Worm (Caenorhabditis elegans) whole organism, L3 larva: ENCODE results near the gene Y116A8C.467.
A peak's percentile ranks its signal among the peaks of the same experiment; 100 is the strongest.
"Not testable (repeated sequence)": the region's sequence is repeated elsewhere in the genome, so short reads cannot be mapped to it uniquely, and the experiment has no call there.

Experiments
- R02D3.7 ChIP-seq: fragments of 150-350 bp; optimal IDR thresholded peaks from 2 replicates; lab custom pipeline; 2014; ENCODE audit warnings: missing biosample characterization, missing genetic modification characterization
- ZK546.5 ChIP-seq: sonication (generic microtip); optimal IDR thresholded peaks from 2 replicates; lab custom pipeline; 2017; ENCODE audit warnings: missing biosample characterization, missing genetic modification characterization
- ama-1 ChIP-seq: fragments of 150-350 bp; optimal IDR thresholded peaks from 2 replicates; lab custom pipeline; 2018
- ceh-16 ChIP-seq: sonication (generic microtip); optimal IDR thresholded peaks from 2 replicates; lab custom pipeline; 2017; ENCODE audit warnings: missing biosample characterization, missing genetic modification characterization
- ceh-28 ChIP-seq: fragments of 150-350 bp; optimal IDR thresholded peaks from 2 replicates; lab custom pipeline; 2014; ENCODE audit warnings: missing biosample characterization, missing genetic modification reagents, missing genetic modification characterization
- ceh-82 ChIP-seq: fragments of 150-350 bp; optimal IDR thresholded peaks from 2 replicates; lab custom pipeline; 2014; ENCODE audit warnings: missing biosample characterization, missing genetic modification characterization
- ceh-9 ChIP-seq: sonication (generic microtip); optimal IDR thresholded peaks from 2 replicates; lab custom pipeline; 2018; ENCODE audit warnings: missing biosample characterization, missing genetic modification characterization
- egl-5 ChIP-seq: fragments of 150-350 bp; optimal IDR thresholded peaks from 2 replicates; lab custom pipeline; 2017; ENCODE audit warnings: missing biosample characterization, missing genetic modification reagents, missing genetic modification characterization, inconsistent platforms
- elt-2 ChIP-seq: sonication (generic microtip); optimal IDR thresholded peaks from 2 replicates; lab custom pipeline; 2016; ENCODE audit warnings: missing genetic modification reagents, mild to moderate bottlenecking, missing genetic modification characterization, missing compliant biosample characterization
- elt-3 ChIP-seq, 3 experiments: fragments of 150-350 bp in 1 of 3; sonication (generic microtip) in 2 of 3; optimal IDR thresholded peaks; 2 replicates in 2 of 3; 4 replicates in 1 of 3; lab custom pipeline; 2014 to 2017; ENCODE audit warnings: missing biosample characterization in 3 of 3, missing genetic modification characterization in 3 of 3
- eor-1 ChIP-seq, 2 experiments: fragments of 150-350 bp; optimal IDR thresholded peaks; 2 replicates each; lab custom pipeline; 2014 to 2018; ENCODE audit warnings: missing biosample characterization in 2 of 2, missing genetic modification characterization in 2 of 2
- fkh-10 ChIP-seq: sonication (generic microtip); optimal IDR thresholded peaks from 2 replicates; lab custom pipeline; 2017; ENCODE audit warnings: missing biosample characterization, missing genetic modification reagents, missing genetic modification characterization
- fkh-2 ChIP-seq: fragments of 150-350 bp; optimal IDR thresholded peaks from 2 replicates; lab custom pipeline; 2014; ENCODE audit warnings: missing biosample characterization, missing genetic modification reagents, missing genetic modification characterization
- fos-1 ChIP-seq: fragments of 150-350 bp; optimal IDR thresholded peaks from 2 replicates; lab custom pipeline; 2014; ENCODE audit warnings: missing biosample characterization, missing genetic modification characterization
- hmg-11 ChIP-seq: sonication (generic microtip); optimal IDR thresholded peaks from 2 replicates; lab custom pipeline; 2016; ENCODE audit warnings: missing genetic modification characterization, missing compliant biosample characterization
- jun-1 ChIP-seq: fragments of 150-350 bp; optimal IDR thresholded peaks from 2 replicates; lab custom pipeline; 2014; ENCODE audit warnings: missing biosample characterization, missing genetic modification reagents, missing genetic modification characterization
- lin-15B ChIP-seq: fragments of 150-350 bp; optimal IDR thresholded peaks from 2 replicates; lab custom pipeline; 2014; ENCODE audit warnings: missing biosample characterization, missing genetic modification characterization
- lin-39 ChIP-seq: fragments of 150-350 bp; optimal IDR thresholded peaks from 2 replicates; lab custom pipeline; 2018; ENCODE audit warnings: missing biosample characterization, missing genetic modification reagents, missing genetic modification characterization
- lsy-12 ChIP-seq: sonication (generic microtip); optimal IDR thresholded peaks from 2 replicates; lab custom pipeline; 2016; ENCODE audit warnings: mild to moderate bottlenecking, missing genetic modification characterization, missing compliant biosample characterization
- mdl-1 ChIP-seq: fragments of 150-350 bp; optimal IDR thresholded peaks from 2 replicates; lab custom pipeline; 2014; ENCODE audit warnings: missing biosample characterization, missing genetic modification characterization
- mml-1 ChIP-seq: fragments of 150-350 bp; sonication (generic microtip); optimal IDR thresholded peaks from 3 replicates; lab custom pipeline; 2014; ENCODE audit warnings: missing biosample characterization, missing genetic modification characterization
- nfya-1 ChIP-seq: sonication (generic microtip); optimal IDR thresholded peaks from 2 replicates; lab custom pipeline; 2017; ENCODE audit warnings: missing genetic modification characterization, mild to moderate bottlenecking, missing compliant biosample characterization, antibody characterized with exemption, moderate library complexity; ENCODE audit not compliant: insufficient read depth
- nhr-11 ChIP-seq: fragments of 150-350 bp; optimal IDR thresholded peaks from 2 replicates; lab custom pipeline; 2014; ENCODE audit warnings: missing biosample characterization, missing genetic modification characterization
- nhr-23 ChIP-seq: fragments of 150-350 bp; optimal IDR thresholded peaks from 2 replicates; lab custom pipeline; 2014; ENCODE audit warnings: missing biosample characterization, missing genetic modification reagents, missing genetic modification characterization
- nhr-25 ChIP-seq: sonication (generic microtip); optimal IDR thresholded peaks from 2 replicates; lab custom pipeline; 2017; ENCODE audit warnings: missing biosample characterization, missing genetic modification characterization
- nhr-28 ChIP-seq: fragments of 150-350 bp; optimal IDR thresholded peaks from 2 replicates; lab custom pipeline; 2014; ENCODE audit warnings: missing biosample characterization, missing genetic modification characterization
- nhr-67 ChIP-seq: fragments of 150-350 bp; optimal IDR thresholded peaks from 2 replicates; lab custom pipeline; 2014; ENCODE audit warnings: missing biosample characterization, missing genetic modification characterization
- nhr-76 ChIP-seq: fragments of 150-350 bp; sonication (generic microtip); optimal IDR thresholded peaks from 5 replicates; lab custom pipeline; 2014; ENCODE audit warnings: missing biosample characterization, missing genetic modification characterization
- pha-4 ChIP-seq: fragments of 150-350 bp; optimal IDR thresholded peaks from 2 replicates; lab custom pipeline; 2014; ENCODE audit warnings: missing biosample characterization, missing genetic modification reagents, missing genetic modification characterization
- pqm-1 ChIP-seq: fragments of 150-350 bp; optimal IDR thresholded peaks from 2 replicates; lab custom pipeline; 2017; ENCODE audit warnings: missing biosample characterization, missing genetic modification characterization, inconsistent platforms
- sea-2 ChIP-seq: fragments of 150-350 bp; sonication (generic microtip); optimal IDR thresholded peaks from 4 replicates; lab custom pipeline; 2014; ENCODE audit warnings: missing biosample characterization, missing genetic modification reagents, missing genetic modification characterization
- snpc-4 ChIP-seq: fragments of 150-350 bp; optimal IDR thresholded peaks from 2 replicates; lab custom pipeline; 2014; ENCODE audit warnings: missing biosample characterization, missing genetic modification characterization
- unc-39 ChIP-seq: sonication (generic microtip); optimal IDR thresholded peaks from 4 replicates; lab custom pipeline; 2017; ENCODE audit warnings: missing biosample characterization, missing genetic modification characterization
- unc-62 ChIP-seq: fragments of 150-350 bp; sonication (generic microtip); optimal IDR thresholded peaks from 4 replicates; lab custom pipeline; 2014; ENCODE audit warnings: missing biosample characterization, missing genetic modification reagents, missing genetic modification characterization

Gene Y116A8C.467

DNA sequence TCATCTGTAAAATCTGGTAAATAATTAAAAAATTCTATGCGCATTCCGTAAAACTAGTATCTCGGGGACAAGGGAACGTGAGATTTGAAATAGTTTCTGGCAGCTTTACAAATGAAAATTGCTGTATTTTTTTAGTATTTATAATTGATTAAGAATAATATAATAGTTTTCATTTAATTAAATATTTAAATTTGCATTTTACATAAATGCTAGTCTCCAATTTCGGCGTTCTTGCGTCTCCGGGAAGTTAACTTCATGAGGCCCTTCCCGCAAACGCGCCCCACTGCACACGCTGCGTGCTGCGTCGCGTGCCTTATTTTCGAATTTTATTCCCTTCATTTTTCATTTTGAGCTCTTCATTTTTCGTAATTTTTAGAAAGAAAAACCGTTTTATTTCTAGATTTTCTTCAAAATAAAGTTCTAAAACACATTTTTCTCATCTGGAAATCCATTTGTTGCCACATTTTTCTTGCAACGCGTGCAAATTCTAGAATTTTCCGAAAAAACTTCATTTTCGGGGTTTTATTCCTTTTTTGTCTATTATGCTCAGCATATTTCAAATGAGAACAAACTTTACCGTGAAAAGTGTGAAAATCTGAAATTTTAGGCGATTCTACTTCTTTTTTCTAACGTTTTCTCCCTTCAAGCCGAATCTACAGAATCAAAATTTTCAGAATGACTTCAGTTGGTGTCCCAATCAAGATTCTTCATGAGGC, 23.9 kb upstream of the Y116A8C.467 start, which contains the start of the genes snx-13 and snr-1 (continued):
- TF ChIP-seq mml-1: no peak
- peak; percentile 56 for TF ChIP-seq lsy-12 (tag; lab: Kevin White, UChicago)
- peak; percentile 77 for TF ChIP-seq nfya-1 (tag; lab: Kevin White, UChicago)
- TF ChIP-seq elt-3 (tag; optimal IDR thresholded peaks at IDR 0.05; lab: Kevin White, UChicago): no peak
- TF ChIP-seq mdl-1 (tag; lab: Kevin White, UChicago): no peak
- TF ChIP-seq pqm-1 (tag; lab: Kevin White, UChicago): peak; percentile 1
- no peak for TF ChIP-seq unc-62
- peak; percentile 52 for TF ChIP-seq elt-2 (tag; lab: Kevin White, UChicago)
- no peak for TF ChIP-seq ama-1 (lab: Kevin White, UChicago)
- no peak for TF ChIP-seq ceh-82 (tag; lab: Kevin White, UChicago)

ce11 chrIV:17084839-17085238, 21.2 kb upstream of the Y116A8C.467 start:
- TF ChIP-seq ceh-9 (tag; lab: Kevin White, UChicago) (no peak), nhr-28 (tag; lab: Kevin White, UChicago) (no peak), ceh-82 (tag; lab: Kevin White, UChicago) (no peak), hmg-11 (tag; lab: Kevin White, UChicago) (no peak)

DNA sequence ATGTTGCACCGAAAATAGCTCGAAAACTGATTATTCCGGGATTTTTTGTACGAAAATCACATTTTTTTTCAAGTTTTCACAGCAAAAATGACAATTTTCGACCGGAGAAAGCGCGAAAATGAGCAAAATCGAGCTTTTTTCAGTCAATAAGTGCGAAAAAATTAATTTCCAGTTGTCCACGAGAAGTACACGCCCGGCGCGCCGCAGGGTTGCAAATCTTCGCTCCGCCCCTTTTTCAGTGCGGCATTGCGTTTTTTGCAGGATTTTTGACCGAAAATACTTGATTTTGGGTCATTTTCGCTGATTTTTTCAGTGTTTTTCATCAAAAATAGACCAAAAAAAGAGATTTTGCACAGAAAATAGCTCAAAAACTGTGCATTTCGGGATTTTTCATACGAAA, 20.7 kb upstream of the Y116A8C.467 start:
- peak; percentile 15 for TF ChIP-seq pha-4
- TF ChIP-seq nfya-1 (tag; lab: Kevin White, UChicago): peak; percentile 0
- TF ChIP-seq ceh-28 (tag; lab: Kevin White, UChicago): no peak
- peak; percentile 46 for TF ChIP-seq lin-15B (tag; lab: Kevin White, UChicago)
- peak; percentile 12 for TF ChIP-seq hmg-11 (tag; lab: Kevin White, UChicago)
- no peak for TF ChIP-seq nhr-23 (tag; lab: Kevin White, UChicago)

DNA sequence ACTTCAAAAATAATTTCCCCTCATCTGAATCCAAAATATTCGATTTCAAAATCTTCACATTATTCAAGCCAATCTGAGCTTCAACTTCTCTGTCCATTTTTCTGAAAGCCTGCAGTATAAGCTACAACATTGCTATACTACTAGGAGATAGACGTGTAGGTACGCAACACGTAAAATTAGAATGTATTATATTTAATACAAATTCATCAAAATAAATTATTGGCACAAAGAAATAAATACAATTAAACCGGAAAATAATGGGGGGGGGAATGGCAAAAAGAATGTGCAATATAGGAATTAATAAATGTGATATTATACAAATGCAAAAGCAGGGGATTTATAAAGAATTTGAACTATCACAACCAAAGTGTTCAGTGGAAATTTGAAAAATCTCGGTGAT, 15.0 kb upstream of the Y116A8C.467 start, which contains the start of gene Y116A8C.25:
Y116A8C.25 (minus strand) TSS at position 101 of the 400 bp plus-strand sequence.
- TF ChIP-seq lin-39 (tag; lab: Kevin White, UChicago) (no peak), nhr-25 (tag; lab: Kevin White, UChicago) (no peak), eor-1 (tag; optimal IDR thresholded peaks at IDR 0.05; lab: Kevin White, UChicago) (no peak)

DNA sequence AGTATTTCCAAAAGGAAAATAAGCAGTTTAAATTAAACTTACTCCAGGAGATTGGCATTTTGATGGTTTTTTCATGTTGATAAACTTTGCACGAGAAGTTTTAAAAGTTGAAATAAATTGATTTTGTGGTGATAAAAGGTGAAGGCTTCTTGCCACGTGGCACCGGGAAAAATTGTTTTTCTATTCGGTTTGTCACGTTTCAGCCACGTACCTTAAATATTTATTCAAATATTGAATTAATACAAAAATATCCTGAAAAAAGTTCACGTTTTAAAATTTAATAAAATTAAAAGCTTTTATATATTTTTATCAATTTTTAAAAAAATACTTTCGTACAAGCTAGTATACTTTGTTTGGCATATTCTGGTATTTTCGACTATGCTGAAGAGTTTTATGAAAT, 7.2 kb upstream of the Y116A8C.467 start, which contains the start of gene Y116A8C.24:
Y116A8C.24 (minus strand) TSS at position 101 of the 400 bp plus-strand sequence.
- TF ChIP-seq ceh-16, unc-39, egl-5 (tag; lab: Kevin White, UChicago): not testable (repeated sequence)

ce11 chrIV:17064937-17065336, 1.3 kb upstream of the Y116A8C.467 start, which contains the start of gene Y116A8C.465:
Gene Y116A8C.465 (plus strand): TSS chrIV:17065237.
- not testable (repeated sequence) for TF ChIP-seq nhr-67 (tag; lab: Kevin White, UChicago); sea-2 (GFP tag; lab: Kevin White, UChicago); nhr-11 (tag; lab: Kevin White, UChicago)

ce11 chrIV:17058036-17058435, 5.6 kb downstream of the Y116A8C.467 start, which contains the start of gene Y116A8C.44:
Gene Y116A8C.44 (minus strand): TSS chrIV:17058136.
- TF ChIP-seq eor-1 (tag; optimal IDR thresholded peaks at IDR 0.05; lab: Kevin White, UChicago): no peak
- TF ChIP-seq ama-1 (lab: Kevin White, UChicago): no peak
- TF ChIP-seq ceh-28 (tag; lab: Kevin White, UChicago): no peak
- TF ChIP-seq snpc-4: no peak
- no peak for TF ChIP-seq R02D3.7 (tag; lab: Kevin White, UChicago)
- TF ChIP-seq nhr-11 (tag; lab: Kevin White, UChicago): no peak
- no peak for TF ChIP-seq ceh-82 (tag; lab: Kevin White, UChicago)
- TF ChIP-seq fkh-2: no peak
- no peak for TF ChIP-seq jun-1
- no peak for TF ChIP-seq ZK546.5 (tag; lab: Kevin White, UChicago)
- no peak for TF ChIP-seq mdl-1 (tag; lab: Kevin White, UChicago)
- no peak for TF ChIP-seq elt-3 (tag; optimal IDR thresholded peaks at IDR 0.05; lab: Kevin White, UChicago)
- TF ChIP-seq fkh-10 (GFP tag; lab: Kevin White, UChicago): no peak
- TF ChIP-seq hmg-11 (tag; lab: Kevin White, UChicago): no peak
- no peak for TF ChIP-seq fos-1 (tag; lab: Kevin White, UChicago)
- TF ChIP-seq nhr-28 (tag; lab: Kevin White, UChicago): no peak
- no peak for TF ChIP-seq lin-15B (tag; lab: Kevin White, UChicago)
- TF ChIP-seq nhr-76 (tag; lab: Kevin White, UChicago): no peak
